Worm (Caenorhabditis elegans) whole organism, L3 larva: Measurements from ENCODE around the gene srh-95.

Experiments
- ZK546.5 ChIP-seq: sonication (generic microtip); optimal IDR thresholded peaks from 2 replicates; lab custom pipeline; 2017; ENCODE audit warnings: missing biosample characterization, missing genetic modification characterization
- aly-2 ChIP-seq: fragments of 150-350 bp; optimal IDR thresholded peaks from 2 replicates; lab custom pipeline; 2014; ENCODE audit warnings: missing biosample characterization, missing genetic modification characterization
- ama-1 ChIP-seq: fragments of 150-350 bp; optimal IDR thresholded peaks from 2 replicates; lab custom pipeline; 2018
- ceh-16 ChIP-seq: sonication (generic microtip); optimal IDR thresholded peaks from 2 replicates; lab custom pipeline; 2017; ENCODE audit warnings: missing biosample characterization, missing genetic modification characterization
- ceh-82 ChIP-seq: fragments of 150-350 bp; optimal IDR thresholded peaks from 2 replicates; lab custom pipeline; 2014; ENCODE audit warnings: missing biosample characterization, missing genetic modification characterization
- daf-12 ChIP-seq: fragments of 150-350 bp; optimal IDR thresholded peaks from 2 replicates; lab custom pipeline; 2014; ENCODE audit warnings: missing biosample characterization, missing genetic modification reagents, missing genetic modification characterization
- egl-27 ChIP-seq: sonication (generic microtip); optimal IDR thresholded peaks from 4 replicates; lab custom pipeline; 2017; ENCODE audit warnings: missing biosample characterization, missing genetic modification reagents, missing genetic modification characterization
- egl-5 ChIP-seq: fragments of 150-350 bp; optimal IDR thresholded peaks from 2 replicates; lab custom pipeline; 2017; ENCODE audit warnings: missing biosample characterization, missing genetic modification reagents, missing genetic modification characterization, inconsistent platforms
- elt-1 ChIP-seq: fragments of 150-350 bp; optimal IDR thresholded peaks from 2 replicates; lab custom pipeline; 2014; ENCODE audit warnings: missing biosample characterization, missing genetic modification characterization
- elt-2 ChIP-seq: sonication (generic microtip); optimal IDR thresholded peaks from 2 replicates; lab custom pipeline; 2016; ENCODE audit warnings: missing genetic modification reagents, mild to moderate bottlenecking, missing genetic modification characterization, missing compliant biosample characterization
- eor-1 ChIP-seq, 2 experiments: fragments of 150-350 bp; optimal IDR thresholded peaks; 2 replicates each; lab custom pipeline; 2014 to 2018; ENCODE audit warnings: missing biosample characterization in 2 of 2, missing genetic modification characterization in 2 of 2
- fkh-10 ChIP-seq: sonication (generic microtip); optimal IDR thresholded peaks from 2 replicates; lab custom pipeline; 2017; ENCODE audit warnings: missing biosample characterization, missing genetic modification reagents, missing genetic modification characterization
- fkh-2 ChIP-seq: fragments of 150-350 bp; optimal IDR thresholded peaks from 2 replicates; lab custom pipeline; 2014; ENCODE audit warnings: missing biosample characterization, missing genetic modification reagents, missing genetic modification characterization
- lin-15B ChIP-seq: fragments of 150-350 bp; optimal IDR thresholded peaks from 2 replicates; lab custom pipeline; 2014; ENCODE audit warnings: missing biosample characterization, missing genetic modification characterization
- lin-39 ChIP-seq: fragments of 150-350 bp; optimal IDR thresholded peaks from 2 replicates; lab custom pipeline; 2018; ENCODE audit warnings: missing biosample characterization, missing genetic modification reagents, missing genetic modification characterization
- lsy-12 ChIP-seq: sonication (generic microtip); optimal IDR thresholded peaks from 2 replicates; lab custom pipeline; 2016; ENCODE audit warnings: mild to moderate bottlenecking, missing genetic modification characterization, missing compliant biosample characterization
- mdl-1 ChIP-seq: fragments of 150-350 bp; optimal IDR thresholded peaks from 2 replicates; lab custom pipeline; 2014; ENCODE audit warnings: missing biosample characterization, missing genetic modification characterization
- mml-1 ChIP-seq: fragments of 150-350 bp; sonication (generic microtip); optimal IDR thresholded peaks from 3 replicates; lab custom pipeline; 2014; ENCODE audit warnings: missing biosample characterization, missing genetic modification characterization
- nfya-1 ChIP-seq: sonication (generic microtip); optimal IDR thresholded peaks from 2 replicates; lab custom pipeline; 2017; ENCODE audit warnings: missing genetic modification characterization, mild to moderate bottlenecking, missing compliant biosample characterization, antibody characterized with exemption, moderate library complexity; ENCODE audit not compliant: insufficient read depth
- nhr-11 ChIP-seq: fragments of 150-350 bp; optimal IDR thresholded peaks from 2 replicates; lab custom pipeline; 2014; ENCODE audit warnings: missing biosample characterization, missing genetic modification characterization
- nhr-237 ChIP-seq: fragments of 150-350 bp; optimal IDR thresholded peaks from 2 replicates; lab custom pipeline; 2014; ENCODE audit warnings: missing biosample characterization, missing genetic modification characterization
- nhr-25 ChIP-seq: sonication (generic microtip); optimal IDR thresholded peaks from 2 replicates; lab custom pipeline; 2017; ENCODE audit warnings: missing biosample characterization, missing genetic modification characterization
- nhr-43 ChIP-seq: sonication (generic microtip); optimal IDR thresholded peaks from 2 replicates; lab custom pipeline; 2016; ENCODE audit warnings: mild to moderate bottlenecking, missing genetic modification characterization, missing compliant biosample characterization; ENCODE audit not compliant: poor library complexity, severe bottlenecking
- nhr-67 ChIP-seq: fragments of 150-350 bp; optimal IDR thresholded peaks from 2 replicates; lab custom pipeline; 2014; ENCODE audit warnings: missing biosample characterization, missing genetic modification characterization
- nhr-76 ChIP-seq: fragments of 150-350 bp; sonication (generic microtip); optimal IDR thresholded peaks from 5 replicates; lab custom pipeline; 2014; ENCODE audit warnings: missing biosample characterization, missing genetic modification characterization
- pqm-1 ChIP-seq: fragments of 150-350 bp; optimal IDR thresholded peaks from 2 replicates; lab custom pipeline; 2017; ENCODE audit warnings: missing biosample characterization, missing genetic modification characterization, inconsistent platforms
- sea-2 ChIP-seq: fragments of 150-350 bp; sonication (generic microtip); optimal IDR thresholded peaks from 4 replicates; lab custom pipeline; 2014; ENCODE audit warnings: missing biosample characterization, missing genetic modification reagents, missing genetic modification characterization
- skn-1 ChIP-seq: fragments of 150-350 bp; optimal IDR thresholded peaks from 2 replicates; lab custom pipeline; 2014; ENCODE audit warnings: missing biosample characterization, missing genetic modification characterization
- snpc-4 ChIP-seq: fragments of 150-350 bp; optimal IDR thresholded peaks from 2 replicates; lab custom pipeline; 2014; ENCODE audit warnings: missing biosample characterization, missing genetic modification characterization
- tbx-2 ChIP-seq: sonication (generic microtip); optimal IDR thresholded peaks from 2 replicates; lab custom pipeline; 2016; ENCODE audit warnings: mild to moderate bottlenecking, missing genetic modification characterization, missing compliant biosample characterization
- unc-39 ChIP-seq: sonication (generic microtip); optimal IDR thresholded peaks from 4 replicates; lab custom pipeline; 2017; ENCODE audit warnings: missing biosample characterization, missing genetic modification characterization
- unc-62 ChIP-seq: fragments of 150-350 bp; sonication (generic microtip); optimal IDR thresholded peaks from 4 replicates; lab custom pipeline; 2014; ENCODE audit warnings: missing biosample characterization, missing genetic modification reagents, missing genetic modification characterization
- zag-1 ChIP-seq: fragments of 150-350 bp; optimal IDR thresholded peaks from 2 replicates; lab custom pipeline; 2014; ENCODE audit warnings: missing biosample characterization, missing genetic modification characterization
- ztf-11 ChIP-seq: fragments of 150-350 bp; optimal IDR thresholded peaks from 2 replicates; lab custom pipeline; 2014; ENCODE audit warnings: missing biosample characterization, missing genetic modification characterization
- ztf-4 ChIP-seq: fragments of 150-350 bp; optimal IDR thresholded peaks from 2 replicates; lab custom pipeline; 2014; ENCODE audit warnings: missing biosample characterization, missing genetic modification characterization

srh-95 gene

ce11 chrV:16246579-16246978 is at the start of gene srh-95:
Gene srh-95, plus strand, starts transcription at chrV:16246879.
- TF ChIP-seq eor-1 (tag; optimal IDR thresholded peaks at IDR 0.05; lab: Kevin White, UChicago), result no peak
- TF ChIP-seq pqm-1 (tag; lab: Kevin White, UChicago), result no peak
- TF ChIP-seq lin-39 (tag; lab: Kevin White, UChicago), result no peak
- TF ChIP-seq nhr-43 (tag; lab: Kevin White, UChicago), result no peak
- no peak for TF ChIP-seq fkh-10 (GFP tag; lab: Kevin White, UChicago)
- no peak for TF ChIP-seq nhr-11 (tag; lab: Kevin White, UChicago)

ce11 chrV:16198016-16198415 is 48.7 kb upstream of the srh-95 start, which contains the start of gene F11A5.5:
Gene F11A5.5, plus strand, starts transcription at chrV:16198316.
- TF ChIP-seq aly-2 (tag; lab: Kevin White, UChicago) (no peak), zag-1 (tag; lab: Kevin White, UChicago) (no peak), fkh-10 (GFP tag; lab: Kevin White, UChicago) (no peak), unc-62 (GFP tag; lab: Kevin White, UChicago) (no peak), ceh-16 (no peak), nhr-11 (tag; lab: Kevin White, UChicago) (no peak), tbx-2 (tag; lab: Kevin White, UChicago) (no peak), skn-1 (no peak), lin-15B (tag; lab: Kevin White, UChicago) (no peak), ama-1 (lab: Kevin White, UChicago) (no peak)
- TF ChIP-seq, all 47 proteins: peak for 0

- TF ChIP-seq skn-1, result no peak
- no peak for TF ChIP-seq nhr-11 (tag; lab: Kevin White, UChicago)
- TF ChIP-seq mdl-1 (tag; lab: Kevin White, UChicago), result no peak
- TF ChIP-seq aly-2 (tag; lab: Kevin White, UChicago), result no peak
- no peak for TF ChIP-seq ceh-82 (tag; lab: Kevin White, UChicago)
- no peak for TF ChIP-seq ztf-11 (tag; lab: Kevin White, UChicago)
- TF ChIP-seq nfya-1 (tag; lab: Kevin White, UChicago), result no peak
- no peak for TF ChIP-seq sea-2 (GFP tag; lab: Kevin White, UChicago)
- no peak for TF ChIP-seq nhr-25 (tag; lab: Kevin White, UChicago)
- TF ChIP-seq egl-27 (tag; lab: Kevin White, UChicago), result no peak
- no peak for TF ChIP-seq nhr-76
- no peak for TF ChIP-seq daf-12 (tag; lab: Kevin White, UChicago)
- TF ChIP-seq unc-39 (tag; lab: Kevin White, UChicago), result no peak
- no peak for TF ChIP-seq ZK546.5 (tag; lab: Kevin White, UChicago)
- no peak for TF ChIP-seq ama-1 (lab: Kevin White, UChicago)
- TF ChIP-seq unc-62 (GFP tag; lab: Kevin White, UChicago), result no peak
- no peak for TF ChIP-seq fkh-2
Measured at ce11 chrV:16201730-16202129, 44.9 kb upstream of the srh-95 start, which contains the start of gene F11A5.17. Gene F11A5.17, plus strand, starts transcription at chrV:16202030.

- no peak for TF ChIP-seq egl-5
- no peak for TF ChIP-seq lsy-12 (tag; lab: Kevin White, UChicago)
- TF ChIP-seq elt-1 (tag; lab: Kevin White, UChicago), result no peak
- no peak for TF ChIP-seq nhr-11 (tag; lab: Kevin White, UChicago)
- no peak for TF ChIP-seq mml-1 (tag; lab: Kevin White, UChicago)
- TF ChIP-seq ama-1 (lab: Kevin White, UChicago), result no peak
- TF ChIP-seq skn-1, result no peak
- no peak for TF ChIP-seq snpc-4 (tag; lab: Kevin White, UChicago)
- TF ChIP-seq fkh-10 (GFP tag; lab: Kevin White, UChicago), result no peak
- no peak for TF ChIP-seq nhr-67
- no peak for TF ChIP-seq pqm-1 (tag; lab: Kevin White, UChicago)
- no peak for TF ChIP-seq ztf-4 (tag; lab: Kevin White, UChicago)
- no peak for TF ChIP-seq nhr-237
- no peak for TF ChIP-seq nhr-43 (tag; lab: Kevin White, UChicago)
- no peak for TF ChIP-seq elt-2 (tag; lab: Kevin White, UChicago)
- TF ChIP-seq fkh-2, result no peak
- no peak for TF ChIP-seq aly-2 (tag; lab: Kevin White, UChicago)
Measured at ce11 chrV:16202618-16203017, 44.1 kb upstream of the srh-95 start, which contains the start of gene F11A5.18. Gene F11A5.18, plus strand, starts transcription at chrV:16202918.
